Worm (Caenorhabditis elegans): ENCODE measurements around the gene F44B9.5.
"Not testable (repeated sequence)": the region's sequence is repeated elsewhere in the genome, so short reads cannot be mapped to it uniquely, and the experiment has no call there.

The F44B9.5 gene

ce11 chrIII:7969121-7969520, 47.2 kb downstream of the F44B9.5 start, which contains the start of the genes F54H12.8 and F54H12.7:
Gene F54H12.8 (minus strand): TSS chrIII:7969221.
Gene F54H12.7 (plus strand): TSS chrIII:7969349.
- TF ChIP-seq ccch-3 (GFP tag; optimal IDR thresholded peaks at IDR 0.05) (no peak), ceh-91 (GFP tag; IDR thresholded peaks at IDR 0.05) (no peak), repo-1 (tag; optimal IDR thresholded peaks at IDR 0.05) (no peak), F33H1.4 (GFP tag; IDR thresholded peaks at IDR 0.05) (no peak)

- TF ChIP-seq lin-26 (GFP tag; IDR thresholded peaks at IDR 0.05) (peak; percentile 44; the same call in 1 of the 2 replicates), B0261.1 (tag; optimal IDR thresholded peaks at IDR 0.05) (peak; percentile 38), tbp1 (GFP tag; optimal IDR thresholded peaks at IDR 0.05) (peak; percentile 14), hmg-1.2 (GFP tag; IDR thresholded peaks at IDR 0.05) (peak; percentile 57), ztf-18 (tag; optimal IDR thresholded peaks at IDR 0.05) (peak; percentile 31), madf-6 (GFP tag; IDR thresholded peaks at IDR 0.05) (peak; percentile 46; the same call in 1 of the 2 replicates), rpc-1 (optimal IDR thresholded peaks at IDR 0.05) (peak; percentile 23), rpc-1 (tag; optimal IDR thresholded peaks at IDR 0.05) (peak; percentile 66)
These were observed 50.2 kb downstream of the F44B9.5 start for ce11 chrIII:7965946-7966692.

ce11 chrIII:7964281-7964680, 52.1 kb downstream of the F44B9.5 start, which contains the start of gene F54H12.2:
Gene F54H12.2 (plus strand): TSS chrIII:7964581.
- TF ChIP-seq F22D6.2 (tag; optimal IDR thresholded peaks at IDR 0.05); Y56A3A.18 (GFP tag; IDR thresholded peaks at IDR 0.05); egrh-3 (GFP tag; IDR thresholded peaks at IDR 0.05): not testable (repeated sequence)
